1 fruit fly cellular context compared by ENCODE assay signal in genomic region chr3R:16448378-16449134, dm6.
TF ChIP-seq lines count a peak whose summit lies in the region.

No protein-coding gene starts in this region.

TF ChIP-seq in whole organism, embryonic, 481 proteins besides CTCF, POLR2A, EP300 and RAD21 (continued from another document and continues in another):
- peak; percentile 49 for TF ChIP-seq CG10267 (tag; optimal IDR thresholded peaks at IDR 0.05; lab: Kevin White, UChicago)
- TF ChIP-seq kah (GFP tag; optimal IDR thresholded peaks at IDR 0.05; lab: Kevin White, UChicago): no peak
- no peak for TF ChIP-seq p53 (GFP tag; optimal IDR thresholded peaks at IDR 0.05; lab: Kevin White, UChicago)
- TF ChIP-seq HmgZ (tag; optimal IDR thresholded peaks at IDR 0.05; lab: Kevin White, UChicago): peak; percentile 73
- no peak for TF ChIP-seq corto (GFP tag; optimal IDR thresholded peaks at IDR 0.05; lab: Kevin White, UChicago)
- TF ChIP-seq CG9876 (GFP tag; optimal IDR thresholded peaks at IDR 0.05; lab: Kevin White, UChicago): peak; percentile 62
- peak; percentile 52 for TF ChIP-seq CG7839 (tag; optimal IDR thresholded peaks at IDR 0.05; lab: Kevin White, UChicago)
- TF ChIP-seq usp (GFP tag; optimal IDR thresholded peaks at IDR 0.05; lab: Kevin White, UChicago): no peak
- no peak for TF ChIP-seq tna (GFP tag; IDR thresholded peaks at IDR 0.05; lab: Robert Waterston, UW; ENCODE audit: partially characterized antibody)
- TF ChIP-seq Tbp (GFP tag; optimal IDR thresholded peaks at IDR 0.05; lab: Kevin White, UChicago): no peak
- TF ChIP-seq CG7556 (GFP tag; optimal IDR thresholded peaks at IDR 0.05; lab: Kevin White, UChicago): peak; percentile 65
- peak; percentile 59 for TF ChIP-seq sd (tag; optimal IDR thresholded peaks at IDR 0.05; lab: Kevin White, UChicago)
- peak; percentile 51 for TF ChIP-seq CG12659 (GFP tag; optimal IDR thresholded peaks at IDR 0.05; lab: Kevin White, UChicago)
- TF ChIP-seq jigr1 (GFP tag; IDR thresholded peaks at IDR 0.05; lab: Robert Waterston, UW): peak; percentile 6; the same call in 2 of the 3 replicates
- TF ChIP-seq CG17829 (tag; optimal IDR thresholded peaks at IDR 0.05; lab: Kevin White, UChicago): no peak
- TF ChIP-seq BEAF-32 (GFP tag; optimal IDR thresholded peaks at IDR 0.05; lab: Kevin White, UChicago): no peak
- peak; percentile 58 for TF ChIP-seq nau (GFP tag; optimal IDR thresholded peaks at IDR 0.05; lab: Kevin White, UChicago)
- no peak for TF ChIP-seq sima (GFP tag; optimal IDR thresholded peaks at IDR 0.05; lab: Kevin White, UChicago)
- peak; percentile 72 for TF ChIP-seq Aef1 (GFP tag; IDR thresholded peaks at IDR 0.05; lab: Robert Waterston, UW)
- no peak for TF ChIP-seq CG14860 (GFP tag; IDR thresholded peaks at IDR 0.05; lab: Robert Waterston, UW; ENCODE audit: partially characterized antibody)
- 0 out of 2 replicates have a peak, but pooled peaks have one; percentile 20 for TF ChIP-seq CG16779 (GFP tag; IDR thresholded peaks at IDR 0.05; lab: Robert Waterston, UW)
- peak; percentile 54 for TF ChIP-seq CG14710 (tag; optimal IDR thresholded peaks at IDR 0.05; lab: Kevin White, UChicago)
- peak; percentile 31 for TF ChIP-seq Ets97D (GFP tag; optimal IDR thresholded peaks at IDR 0.05; lab: Kevin White, UChicago)
- peak; percentile 51 for TF ChIP-seq CG10209 (GFP tag; optimal IDR thresholded peaks at IDR 0.05; lab: Kevin White, UChicago)
- TF ChIP-seq CkIIα-i1 (GFP tag; IDR thresholded peaks at IDR 0.05; lab: Robert Waterston, UW): no peak
- TF ChIP-seq Hsf (GFP tag; optimal IDR thresholded peaks at IDR 0.05; lab: Kevin White, UChicago): peak; percentile 49
- peak; percentile 50 for TF ChIP-seq disco-r (GFP tag; optimal IDR thresholded peaks at IDR 0.05; lab: Kevin White, UChicago)
- peak; percentile 40 for TF ChIP-seq Atf-2 (GFP tag; optimal IDR thresholded peaks at IDR 0.05; lab: Kevin White, UChicago)
- TF ChIP-seq run (tag; optimal IDR thresholded peaks at IDR 0.05; lab: Kevin White, UChicago): peak; percentile 35
- peak; percentile 33 for TF ChIP-seq CG15514 (GFP tag; optimal IDR thresholded peaks at IDR 0.05; lab: Kevin White, UChicago)
- TF ChIP-seq CG15696 (tag; optimal IDR thresholded peaks at IDR 0.05; lab: Kevin White, UChicago): no peak
- peak; percentile 70 for TF ChIP-seq CG30403 (GFP tag; optimal IDR thresholded peaks at IDR 0.05; lab: Kevin White, UChicago)
- no peak for TF ChIP-seq hth (optimal IDR thresholded peaks at IDR 0.05; lab: Kevin White, UChicago)
- no peak for TF ChIP-seq GATAe (GFP tag; conservative IDR thresholded peaks at IDR 0.05; lab: Robert Waterston, UW)
- peak; percentile 88 for TF ChIP-seq H15 (GFP tag; IDR thresholded peaks at IDR 0.05; lab: Robert Waterston, UW)
- peak; percentile 35; the same call in 1 of the 2 replicates for TF ChIP-seq MBD-R2 (GFP tag; IDR thresholded peaks at IDR 0.05; lab: Robert Waterston, UW)
- peak; percentile 33 for TF ChIP-seq Meics (GFP tag; optimal IDR thresholded peaks at IDR 0.05; lab: Kevin White, UChicago)
- peak; percentile 87 for TF ChIP-seq sens-2 (GFP tag; IDR thresholded peaks at IDR 0.05; lab: Robert Waterston, UW)
- peak; percentile 87 for TF ChIP-seq dati (GFP tag; IDR thresholded peaks at IDR 0.05; lab: Robert Waterston, UW)
- no peak for TF ChIP-seq Kr (GFP tag; optimal IDR thresholded peaks at IDR 0.05; lab: Kevin White, UChicago)
- peak; percentile 83; the same call in 2 of the 3 replicates for TF ChIP-seq CG11456 (GFP tag; IDR thresholded peaks at IDR 0.05; lab: Robert Waterston, UW)
- TF ChIP-seq CG12299 (tag; optimal IDR thresholded peaks at IDR 0.05; lab: Kevin White, UChicago): peak; percentile 54
- peak; percentile 35 for TF ChIP-seq bab2 (GFP tag; optimal IDR thresholded peaks at IDR 0.05; lab: Kevin White, UChicago)
- peak; percentile 76 for TF ChIP-seq CG9437 (GFP tag; optimal IDR thresholded peaks at IDR 0.05; lab: Kevin White, UChicago)
- TF ChIP-seq gcm2 (GFP tag; optimal IDR thresholded peaks at IDR 0.05; lab: Kevin White, UChicago): no peak
- peak; percentile 65 for TF ChIP-seq CG11085 (GFP tag; IDR thresholded peaks at IDR 0.05; lab: Robert Waterston, UW)
- TF ChIP-seq CG7372 (GFP tag; IDR thresholded peaks at IDR 0.05; lab: Robert Waterston, UW): peak; percentile 71; the same call in 1 of the 2 replicates
- peak; percentile 75 for TF ChIP-seq CG9727 (GFP tag; optimal IDR thresholded peaks at IDR 0.05; lab: Kevin White, UChicago)
- no peak for TF ChIP-seq Lhr (GFP tag; optimal IDR thresholded peaks at IDR 0.05; lab: Kevin White, UChicago)
- TF ChIP-seq CG17328 (GFP tag; IDR thresholded peaks at IDR 0.05; lab: Robert Waterston, UW): peak; percentile 88
- peak; percentile 60 for TF ChIP-seq grau (tag; optimal IDR thresholded peaks at IDR 0.05; lab: Kevin White, UChicago)
- no peak for TF ChIP-seq hb (GFP tag; IDR thresholded peaks at IDR 0.05; lab: Robert Waterston, UW; ENCODE audit: partially characterized antibody)
- no peak for TF ChIP-seq Lpt (GFP tag; optimal IDR thresholded peaks at IDR 0.05; lab: Kevin White, UChicago)
- no peak for TF ChIP-seq Dp (GFP tag; optimal IDR thresholded peaks at IDR 0.05; lab: Kevin White, UChicago)
- peak; percentile 59 for TF ChIP-seq dmrt99B (tag; optimal IDR thresholded peaks at IDR 0.05; lab: Kevin White, UChicago)
- peak; percentile 33 for TF ChIP-seq CG30020 (tag; optimal IDR thresholded peaks at IDR 0.05; lab: Kevin White, UChicago)
- peak; percentile 66 for TF ChIP-seq bcd (GFP tag; optimal IDR thresholded peaks at IDR 0.05; lab: Kevin White, UChicago)
- no peak for TF ChIP-seq MESR4 (GFP tag; optimal IDR thresholded peaks at IDR 0.05; lab: Kevin White, UChicago)
- peak; percentile 41; the same call in 1 of the 2 replicates for TF ChIP-seq NFAT (GFP tag; IDR thresholded peaks at IDR 0.05; lab: Robert Waterston, UW)
- TF ChIP-seq pzg (GFP tag; optimal IDR thresholded peaks at IDR 0.05; lab: Kevin White, UChicago): no peak
- no peak for TF ChIP-seq CHES-1-like (GFP tag; optimal IDR thresholded peaks at IDR 0.05; lab: Kevin White, UChicago)
- TF ChIP-seq gsb (GFP tag; IDR thresholded peaks at IDR 0.05; lab: Robert Waterston, UW): peak; percentile 56
- TF ChIP-seq jing (GFP tag; optimal IDR thresholded peaks at IDR 0.05; lab: Kevin White, UChicago): peak; percentile 81
- TF ChIP-seq tin (GFP tag; optimal IDR thresholded peaks at IDR 0.05; lab: Kevin White, UChicago): peak; percentile 4
- TF ChIP-seq D (optimal IDR thresholded peaks at IDR 0.05; lab: Kevin White, UChicago): no peak
- TF ChIP-seq D (GFP tag; optimal IDR thresholded peaks at IDR 0.05; lab: Kevin White, UChicago): no peak
- peak; percentile 38 for TF ChIP-seq CG4404 (GFP tag; IDR thresholded peaks at IDR 0.05; lab: Robert Waterston, UW)
- TF ChIP-seq ac (GFP tag; optimal IDR thresholded peaks at IDR 0.05; lab: Kevin White, UChicago): no peak
- TF ChIP-seq CG34376 (GFP tag; optimal IDR thresholded peaks at IDR 0.05; lab: Kevin White, UChicago): no peak
- TF ChIP-seq CG4707 (GFP tag; optimal IDR thresholded peaks at IDR 0.05; lab: Kevin White, UChicago): peak; percentile 81
- peak; percentile 27 for TF ChIP-seq Nf-YB (GFP tag; optimal IDR thresholded peaks at IDR 0.05; lab: Kevin White, UChicago)
- peak; percentile 34 for TF ChIP-seq Hr3 (GFP tag; optimal IDR thresholded peaks at IDR 0.05; lab: Kevin White, UChicago)
- peak; percentile 88 for TF ChIP-seq Drgx (GFP tag; IDR thresholded peaks at IDR 0.05; lab: Robert Waterston, UW)
- TF ChIP-seq CG12219 (GFP tag; optimal IDR thresholded peaks at IDR 0.05; lab: Kevin White, UChicago): peak; percentile 84
- no peak for TF ChIP-seq Doc3 (GFP tag; IDR thresholded peaks at IDR 0.05; lab: Robert Waterston, UW; ENCODE audit: partially characterized antibody)
- TF ChIP-seq gfzf (GFP tag; optimal IDR thresholded peaks at IDR 0.05; lab: Kevin White, UChicago): no peak
- TF ChIP-seq CG1603 (tag; optimal IDR thresholded peaks at IDR 0.05; lab: Kevin White, UChicago): peak; percentile 97
- TF ChIP-seq exex (tag; optimal IDR thresholded peaks at IDR 0.05; lab: Kevin White, UChicago): no peak
- no peak for TF ChIP-seq h (optimal IDR thresholded peaks at IDR 0.05; lab: Kevin White, UChicago)
- peak; percentile 10 for TF ChIP-seq CG12236 (GFP tag; optimal IDR thresholded peaks at IDR 0.05; lab: Kevin White, UChicago)
- peak; percentile 43 for TF ChIP-seq CG8924 (tag; optimal IDR thresholded peaks at IDR 0.05; lab: Kevin White, UChicago)
- TF ChIP-seq unc-4 (GFP tag; IDR thresholded peaks at IDR 0.05; lab: Robert Waterston, UW; ENCODE audit: partially characterized antibody): no peak
- TF ChIP-seq Med (GFP tag; lab: Kevin White, UChicago): peak; percentile 95
- no peak for TF ChIP-seq insv (GFP tag; optimal IDR thresholded peaks at IDR 0.05; lab: Kevin White, UChicago)
- peak; percentile 28 for TF ChIP-seq Six4 (GFP tag; optimal IDR thresholded peaks at IDR 0.05; lab: Kevin White, UChicago)
- TF ChIP-seq Scr (GFP tag; IDR thresholded peaks at IDR 0.05; lab: Robert Waterston, UW; ENCODE audit: partially characterized antibody): no peak
- no peak for TF ChIP-seq pfk (GFP tag; optimal IDR thresholded peaks at IDR 0.05; lab: Kevin White, UChicago)
- peak; percentile 56 for TF ChIP-seq tx (GFP tag; optimal IDR thresholded peaks at IDR 0.05; lab: Kevin White, UChicago)
- peak; percentile 37 for TF ChIP-seq slp2 (GFP tag; optimal IDR thresholded peaks at IDR 0.05; lab: Kevin White, UChicago)
- peak; percentile 68 for TF ChIP-seq CG31224 (GFP tag; IDR thresholded peaks at IDR 0.05; lab: Robert Waterston, UW)
- peak; percentile 90 for TF ChIP-seq ken (GFP tag; IDR thresholded peaks at IDR 0.05; lab: Robert Waterston, UW)
- TF ChIP-seq CG7987 (GFP tag; optimal IDR thresholded peaks at IDR 0.05; lab: Kevin White, UChicago): peak; percentile 23
- no peak for TF ChIP-seq CG15479 (GFP tag; optimal IDR thresholded peaks at IDR 0.05; lab: Kevin White, UChicago)
- TF ChIP-seq Oaz (GFP tag; IDR thresholded peaks at IDR 0.05; lab: Robert Waterston, UW): peak; percentile 63
- no peak for TF ChIP-seq br (optimal IDR thresholded peaks at IDR 0.05; lab: Kevin White, UChicago)
- TF ChIP-seq CG32532 (GFP tag; IDR thresholded peaks at IDR 0.05; lab: Robert Waterston, UW): peak; percentile 79
- no peak for TF ChIP-seq repo (GFP tag; optimal IDR thresholded peaks at IDR 0.05; lab: Kevin White, UChicago)
- TF ChIP-seq CG17361 (GFP tag; IDR thresholded peaks at IDR 0.05; lab: Robert Waterston, UW): 0 out of 3 replicates have a peak, but pooled peaks have one; percentile 86
- TF ChIP-seq otp (GFP tag; IDR thresholded peaks at IDR 0.05; lab: Robert Waterston, UW): peak; percentile 93
- peak; percentile 8; the same call in 1 of the 2 replicates for TF ChIP-seq Poxn (GFP tag; IDR thresholded peaks at IDR 0.05; lab: Robert Waterston, UW)
- TF ChIP-seq Hmx (GFP tag; optimal IDR thresholded peaks at IDR 0.05; lab: Kevin White, UChicago): no peak
- no peak for TF ChIP-seq HmgD (GFP tag; optimal IDR thresholded peaks at IDR 0.05; lab: Kevin White, UChicago)
- TF ChIP-seq CG31365 (tag; optimal IDR thresholded peaks at IDR 0.05; lab: Kevin White, UChicago): peak; percentile 54
- peak; percentile 51 for TF ChIP-seq tio (GFP tag; optimal IDR thresholded peaks at IDR 0.05; lab: Kevin White, UChicago)
- peak; percentile 96 for TF ChIP-seq Ets65A (GFP tag; lab: Kevin White, UChicago)
- peak; percentile 79 for TF ChIP-seq ATbp (GFP tag; optimal IDR thresholded peaks at IDR 0.05; lab: Kevin White, UChicago)
- no peak for TF ChIP-seq lola (GFP tag; optimal IDR thresholded peaks at IDR 0.05; lab: Kevin White, UChicago)
- TF ChIP-seq CG12942 (GFP tag; optimal IDR thresholded peaks at IDR 0.05; lab: Kevin White, UChicago): peak; percentile 66
- TF ChIP-seq sc (optimal IDR thresholded peaks at IDR 0.05; lab: Kevin White, UChicago): no peak
- no peak for TF ChIP-seq sc (GFP tag; optimal IDR thresholded peaks at IDR 0.05; lab: Kevin White, UChicago)
- TF ChIP-seq CG9932 (GFP tag; IDR thresholded peaks at IDR 0.05; lab: Robert Waterston, UW): peak; percentile 29; the same call in 1 of the 2 replicates
- TF ChIP-seq pho (GFP tag; optimal IDR thresholded peaks at IDR 0.05; lab: Kevin White, UChicago): peak; percentile 42
- peak; percentile 77 for TF ChIP-seq B-H1 (GFP tag; IDR thresholded peaks at IDR 0.05; lab: Robert Waterston, UW)
- peak; percentile 45 for TF ChIP-seq CG4282 (GFP tag; optimal IDR thresholded peaks at IDR 0.05; lab: Kevin White, UChicago)
- TF ChIP-seq crc (GFP tag; optimal IDR thresholded peaks at IDR 0.05; lab: Kevin White, UChicago): peak; percentile 50
- no peak for TF ChIP-seq sqz (GFP tag; optimal IDR thresholded peaks at IDR 0.05; lab: Kevin White, UChicago)
- peak; percentile 23 for TF ChIP-seq cwo (GFP tag; optimal IDR thresholded peaks at IDR 0.05; lab: Kevin White, UChicago)
- peak; percentile 63 for TF ChIP-seq Bdp1 (GFP tag; optimal IDR thresholded peaks at IDR 0.05; lab: Kevin White, UChicago)
- peak; percentile 50 for TF ChIP-seq row (GFP tag; IDR thresholded peaks at IDR 0.05; lab: Robert Waterston, UW)
- peak; percentile 75 for TF ChIP-seq Ssrp (tag; optimal IDR thresholded peaks at IDR 0.05; lab: Kevin White, UChicago)
- peak; percentile 49 for TF ChIP-seq CG17568 (GFP tag; optimal IDR thresholded peaks at IDR 0.05; lab: Kevin White, UChicago)
- TF ChIP-seq Abd-B (GFP tag; optimal IDR thresholded peaks at IDR 0.05; lab: Kevin White, UChicago): peak; percentile 42
- no peak for TF ChIP-seq YL-1 (GFP tag; optimal IDR thresholded peaks at IDR 0.05; lab: Kevin White, UChicago)
- TF ChIP-seq pb (GFP tag; optimal IDR thresholded peaks at IDR 0.05; lab: Kevin White, UChicago): no peak
- peak; percentile 52; the same call in 1 of the 2 replicates for TF ChIP-seq danr (GFP tag; IDR thresholded peaks at IDR 0.05; lab: Robert Waterston, UW)
- no peak for TF ChIP-seq D19B (GFP tag; optimal IDR thresholded peaks at IDR 0.05; lab: Kevin White, UChicago)
- TF ChIP-seq cg (GFP tag; optimal IDR thresholded peaks at IDR 0.05; lab: Kevin White, UChicago): peak; percentile 39
- peak; percentile 79 for TF ChIP-seq CG6254 (GFP tag; optimal IDR thresholded peaks at IDR 0.05; lab: Kevin White, UChicago)
- TF ChIP-seq CG5180 (GFP tag; optimal IDR thresholded peaks at IDR 0.05; lab: Kevin White, UChicago): no peak
- no peak for TF ChIP-seq Asciz (GFP tag; optimal IDR thresholded peaks at IDR 0.05; lab: Kevin White, UChicago)
- peak; percentile 70 for TF ChIP-seq Dip3 (GFP tag; optimal IDR thresholded peaks at IDR 0.05; lab: Kevin White, UChicago)
- TF ChIP-seq jumu (GFP tag; optimal IDR thresholded peaks at IDR 0.05; lab: Kevin White, UChicago): peak; percentile 36
- peak; percentile 58 for TF ChIP-seq CG18764 (GFP tag; optimal IDR thresholded peaks at IDR 0.05; lab: Kevin White, UChicago)
